Worm (Caenorhabditis elegans): ENCODE measurements around the gene nhr-79.
A peak's percentile ranks its signal among the peaks of the same experiment; 100 is the strongest.

nhr-79 gene

ce11 chrV:19203299-19203698 is 8.4 kb downstream of the nhr-79 start, which contains the start of gene Y39B6A.1:
Gene Y39B6A.1 (minus strand): TSS chrV:19203607.
- no peak for TF ChIP-seq ceh-36 (tag; optimal IDR thresholded peaks at IDR 0.05)
- TF ChIP-seq hmg-4 (GFP tag; optimal IDR thresholded peaks at IDR 0.05) = no peak
- no peak for TF ChIP-seq hmbx-1 (tag; optimal IDR thresholded peaks at IDR 0.05)

- TF ChIP-seq scrt-1 (GFP tag; IDR thresholded peaks at IDR 0.05) = no peak
- TF ChIP-seq F13C5.2 (tag; optimal IDR thresholded peaks at IDR 0.05) = no peak
- no peak for TF ChIP-seq ceh-36 (tag; optimal IDR thresholded peaks at IDR 0.05)
- TF ChIP-seq tbx-37 (GFP tag; conservative IDR thresholded peaks at IDR 0.05) = no peak
- no peak for TF ChIP-seq tbx-11 (GFP tag; IDR thresholded peaks at IDR 0.05)
- no peak for TF ChIP-seq hmg-4 (GFP tag; optimal IDR thresholded peaks at IDR 0.05)
- no peak for TF ChIP-seq aly-1 (tag; optimal IDR thresholded peaks at IDR 0.05)
- TF ChIP-seq sea-1 (GFP tag; conservative IDR thresholded peaks at IDR 0.05) = no peak
- TF ChIP-seq ama-1 (optimal IDR thresholded peaks at IDR 0.05) = no peak
- TF ChIP-seq hnd-1 (tag; optimal IDR thresholded peaks at IDR 0.05) = no peak
- no peak for TF ChIP-seq B0310.2 (tag; optimal IDR thresholded peaks at IDR 0.05)
- no peak for TF ChIP-seq hmbx-1 (tag; optimal IDR thresholded peaks at IDR 0.05)
Observed at ce11 chrV:19202800-19203199, 8.9 kb downstream of the nhr-79 start.

- TF ChIP-seq ceh-36 (tag; optimal IDR thresholded peaks at IDR 0.05) (no peak), hnd-1 (tag; optimal IDR thresholded peaks at IDR 0.05) (no peak), flt-1 (GFP tag; IDR thresholded peaks at IDR 0.05) (no peak), pes-1 (GFP tag; IDR thresholded peaks at IDR 0.05) (no peak), aly-1 (tag; optimal IDR thresholded peaks at IDR 0.05) (no peak), tra-4 (tag; optimal IDR thresholded peaks at IDR 0.05) (no peak), tbx-37 (GFP tag; conservative IDR thresholded peaks at IDR 0.05) (no peak), F13C5.2 (tag; optimal IDR thresholded peaks at IDR 0.05) (no peak), ceh-13 (GFP tag; optimal IDR thresholded peaks at IDR 0.05) (no peak), sea-1 (GFP tag; conservative IDR thresholded peaks at IDR 0.05) (no peak), tbx-11 (GFP tag; IDR thresholded peaks at IDR 0.05) (no peak), hmg-4 (GFP tag; optimal IDR thresholded peaks at IDR 0.05) (no peak), scrt-1 (GFP tag; IDR thresholded peaks at IDR 0.05) (no peak), B0310.2 (tag; optimal IDR thresholded peaks at IDR 0.05) (no peak)
Observed at ce11 chrV:19201190-19201589, 10.5 kb downstream of the nhr-79 start.

ce11 chrV:19189963-19190597 is 21.6 kb downstream of the nhr-79 start, which contains the start of the genes Y39B6A.3 and pph-5:
Gene Y39B6A.3 (minus strand): TSS chrV:19190013.
Gene pph-5 (plus strand): TSS chrV:19190547.
- no peak for TF ChIP-seq B0310.2 (tag; optimal IDR thresholded peaks at IDR 0.05)
- no peak for TF ChIP-seq hmg-4 (GFP tag; optimal IDR thresholded peaks at IDR 0.05)
- TF ChIP-seq tbx-11 (GFP tag; IDR thresholded peaks at IDR 0.05) = 0 out of 2 replicates have a peak, but pooled peaks have one; percentile 11
- TF ChIP-seq F13C5.2 (tag; optimal IDR thresholded peaks at IDR 0.05) = peak; percentile 28

- TF ChIP-seq tbx-37 (GFP tag; conservative IDR thresholded peaks at IDR 0.05) (no peak), ceh-36 (tag; optimal IDR thresholded peaks at IDR 0.05) (no peak), ama-1 (optimal IDR thresholded peaks at IDR 0.05) (no peak), hmbx-1 (tag; optimal IDR thresholded peaks at IDR 0.05) (no peak), hmg-4 (GFP tag; optimal IDR thresholded peaks at IDR 0.05) (no peak)
Observed at ce11 chrV:19181684-19182083, 30.0 kb downstream of the nhr-79 start.

- TF ChIP-seq sea-1 (GFP tag; conservative IDR thresholded peaks at IDR 0.05) (no peak), tbx-37 (GFP tag; conservative IDR thresholded peaks at IDR 0.05) (no peak), hnd-1 (tag; optimal IDR thresholded peaks at IDR 0.05) (no peak), tra-4 (tag; optimal IDR thresholded peaks at IDR 0.05) (no peak), scrt-1 (GFP tag; IDR thresholded peaks at IDR 0.05) (no peak), hmg-4 (GFP tag; optimal IDR thresholded peaks at IDR 0.05) (no peak)
Observed at ce11 chrV:19178896-19179295, 32.8 kb downstream of the nhr-79 start.

- TF ChIP-seq ama-1 (optimal IDR thresholded peaks at IDR 0.05) (no peak), ceh-13 (GFP tag; optimal IDR thresholded peaks at IDR 0.05) (no peak), hnd-1 (tag; optimal IDR thresholded peaks at IDR 0.05) (no peak), aly-1 (tag; optimal IDR thresholded peaks at IDR 0.05) (no peak), flt-1 (GFP tag; IDR thresholded peaks at IDR 0.05) (no peak), ceh-36 (tag; optimal IDR thresholded peaks at IDR 0.05) (no peak), tra-4 (tag; optimal IDR thresholded peaks at IDR 0.05) (no peak), tbx-11 (GFP tag; IDR thresholded peaks at IDR 0.05) (no peak), tbx-37 (GFP tag; conservative IDR thresholded peaks at IDR 0.05) (no peak), scrt-1 (GFP tag; IDR thresholded peaks at IDR 0.05) (no peak), pes-1 (GFP tag; IDR thresholded peaks at IDR 0.05) (no peak), sea-1 (GFP tag; conservative IDR thresholded peaks at IDR 0.05) (no peak), F13C5.2 (tag; optimal IDR thresholded peaks at IDR 0.05) (no peak), hmbx-1 (tag; optimal IDR thresholded peaks at IDR 0.05) (no peak), hmg-4 (GFP tag; optimal IDR thresholded peaks at IDR 0.05) (no peak), B0310.2 (tag; optimal IDR thresholded peaks at IDR 0.05) (no peak), ets-7 (tag; optimal IDR thresholded peaks at IDR 0.05) (no peak)
Observed at ce11 chrV:19177804-19178203, 33.9 kb downstream of the nhr-79 start.

ce11 chrV:19177070-19177469 is 34.6 kb downstream of the nhr-79 start:
- TF ChIP-seq tbx-37 (GFP tag; conservative IDR thresholded peaks at IDR 0.05) = no peak
- TF ChIP-seq ceh-36 (tag; optimal IDR thresholded peaks at IDR 0.05) = no peak
- TF ChIP-seq ets-7 (tag; optimal IDR thresholded peaks at IDR 0.05) = no peak
- TF ChIP-seq hmbx-1 (tag; optimal IDR thresholded peaks at IDR 0.05) = no peak
- TF ChIP-seq aly-1 (tag; optimal IDR thresholded peaks at IDR 0.05) = no peak

Data from whole organism, early embryonic.